Worm (Caenorhabditis elegans) whole organism, L4 larva: Measurements from ENCODE around the gene inf-1.

Experiments
- fos-1 ChIP-seq: fragments of 150-350 bp; optimal IDR thresholded peaks from 2 replicates; lab custom pipeline; 2014; ENCODE audit warnings: missing biosample characterization, missing genetic modification characterization
- lin-38 ChIP-seq: fragments of 200-800 bp; sonication (Bioruptor generic); IDR thresholded peaks from 2 replicates; pipeline ENCODE4 v1.3.6; 2022; ENCODE audit warnings: missing genetic modification reagents, missing genetic modification characterization, missing compliant biosample characterization
- nhr-237 ChIP-seq: sonication (generic microtip); optimal IDR thresholded peaks from 2 replicates; lab custom pipeline; 2017; ENCODE audit warnings: missing biosample characterization, missing genetic modification characterization
- zag-1 ChIP-seq: fragments of 150-350 bp; optimal IDR thresholded peaks from 2 replicates; lab custom pipeline; 2014; ENCODE audit warnings: missing biosample characterization, missing genetic modification characterization

ce11 chrIII:6903056-6903977 is 26.6 kb upstream of the inf-1 start, which contains the start of the genes brc-2 and T07E3.3:
- TF ChIP-seq nhr-237 (no peak), lin-38 (GFP tag; lab: Robert Waterston, UW) (peak; percentile 61), zag-1 (tag; lab: Kevin White, UChicago) (no peak), fos-1 (tag; lab: Kevin White, UChicago) (no peak)
